Fruit fly (Drosophila melanogaster) whole organism, embryonic: ENCODE results near the gene Setx.

ENCODE experiments used
- Adf1 ChIP-seq: fragments of 200-800 bp; sonication (Bioruptor generic); IDR thresholded peaks from 2 replicates; pipeline ENCODE4 v1.3.6; 2022; ENCODE audit warnings: missing biosample characterization, missing genetic modification characterization
- C15 ChIP-seq: fragments of 200-800 bp; sonication (Bioruptor generic); IDR thresholded peaks from 3 replicates; pipeline ENCODE4 v1.3.6; 2022; ENCODE audit warnings: missing biosample characterization, missing genetic modification characterization
- CG10321 ChIP-seq: fragments of 200-800 bp; sonication (Bioruptor generic); IDR thresholded peaks from 2 replicates; pipeline ENCODE4 v1.3.6; 2022; ENCODE audit warnings: missing biosample characterization, missing genetic modification characterization
- CG13424 ChIP-seq: fragments of 200-800 bp; sonication (Bioruptor generic); optimal IDR thresholded peaks from 2 replicates; lab custom pipeline; 2019; ENCODE audit warnings: missing biosample characterization, mild to moderate bottlenecking, missing genetic modification characterization, moderate library complexity
- CG15011 ChIP-seq: fragments of 200-800 bp; sonication (Bioruptor generic); optimal IDR thresholded peaks from 3 replicates; lab custom pipeline; 2018; ENCODE audit warnings: missing biosample characterization, mild to moderate bottlenecking, missing genetic modification characterization
- CG15269 ChIP-seq: fragments of 200-800 bp; sonication (Bioruptor generic); optimal IDR thresholded peaks from 2 replicates; lab custom pipeline; 2018; ENCODE audit warnings: missing biosample characterization, mild to moderate bottlenecking, missing genetic modification characterization, moderate library complexity
- CG16813 ChIP-seq: fragments of 200-800 bp; sonication (Bioruptor generic); IDR thresholded peaks from 3 replicates; pipeline ENCODE4 v1.3.6; 2022; ENCODE audit warnings: missing biosample characterization, missing genetic modification characterization; ENCODE audit not compliant: partially characterized antibody
- CG17568 ChIP-seq: fragments of 200-800 bp; sonication (Bioruptor generic); optimal IDR thresholded peaks from 2 replicates; lab custom pipeline; 2018; ENCODE audit warnings: missing biosample characterization, mild to moderate bottlenecking, missing genetic modification characterization, moderate library complexity
- CG17802 ChIP-seq: fragments of 200-800 bp; sonication (Bioruptor generic); optimal IDR thresholded peaks from 2 replicates; lab custom pipeline; 2018; ENCODE audit warnings: missing biosample characterization, mild to moderate bottlenecking, missing genetic modification characterization, moderate library complexity
- CG18011 ChIP-seq: fragments of 200-800 bp; sonication (Bioruptor generic); optimal IDR thresholded peaks from 2 replicates; lab custom pipeline; 2017; ENCODE audit warnings: missing biosample characterization, missing genetic modification characterization, mild to moderate bottlenecking, moderate library complexity, missing genotype
- CG18476 ChIP-seq: fragments of 200-800 bp; sonication (Bioruptor generic); optimal IDR thresholded peaks from 2 replicates; lab custom pipeline; 2016; ENCODE audit warnings: missing biosample characterization, mild to moderate bottlenecking, missing genetic modification characterization
- CG18599 ChIP-seq: fragments of 200-800 bp; sonication (Bioruptor generic); optimal IDR thresholded peaks from 3 replicates; lab custom pipeline; 2017; ENCODE audit warnings: missing biosample characterization, missing genetic modification characterization, mild to moderate bottlenecking, moderate library complexity, missing genetic modification reagents
- CG2889 ChIP-seq: fragments of 200-800 bp; sonication (Bioruptor generic); IDR thresholded peaks from 3 replicates; pipeline ENCODE4 v1.3.6; 2022; ENCODE audit warnings: missing biosample characterization, missing genetic modification characterization
- CG33213 ChIP-seq: fragments of 200-800 bp; sonication (Bioruptor generic); optimal IDR thresholded peaks from 3 replicates; lab custom pipeline; 2016; ENCODE audit warnings: missing biosample characterization, missing genetic modification characterization
- CG33557 ChIP-seq: fragments of 200-800 bp; sonication (Bioruptor generic); optimal IDR thresholded peaks from 2 replicates; lab custom pipeline; 2019; ENCODE audit warnings: missing biosample characterization, mild to moderate bottlenecking, missing genetic modification characterization, moderate library complexity
- CG3726 ChIP-seq: fragments of 200-800 bp; sonication (Bioruptor generic); IDR thresholded peaks from 3 replicates; pipeline ENCODE4, ENCODE4 v1.3.6; 2022; ENCODE audit warnings: missing biosample characterization, missing genetic modification characterization
- CG3847 ChIP-seq: fragments of 200-800 bp; sonication (Bioruptor generic); IDR thresholded peaks from 2 replicates; pipeline ENCODE4 v1.3.6; 2022; ENCODE audit warnings: missing biosample characterization, missing genetic modification characterization
- CG4730 ChIP-seq: fragments of 200-800 bp; sonication (Bioruptor generic); IDR thresholded peaks from 2 replicates; pipeline ENCODE4 v1.3.6; 2022; ENCODE audit warnings: missing biosample characterization, missing genetic modification characterization
- CG5245 ChIP-seq: fragments of 200-800 bp; sonication (Bioruptor generic); optimal IDR thresholded peaks from 3 replicates; lab custom pipeline; 2016; ENCODE audit warnings: missing biosample characterization, missing genetic modification characterization
- CG6272 ChIP-seq: fragments of 200-800 bp; sonication (Bioruptor generic); IDR thresholded peaks from 2 replicates; pipeline ENCODE4 v1.3.6; 2022; ENCODE audit warnings: missing biosample characterization, missing genetic modification characterization
- CG7372 ChIP-seq: fragments of 200-800 bp; sonication (Bioruptor generic); IDR thresholded peaks from 2 replicates; pipeline ENCODE4 v1.3.6; 2022; ENCODE audit warnings: missing biosample characterization, missing genetic modification characterization
- CG7786 ChIP-seq: fragments of 200-800 bp; sonication (Bioruptor generic); optimal IDR thresholded peaks from 2 replicates; lab custom pipeline; 2016; ENCODE audit warnings: missing biosample characterization, missing genetic modification characterization
- CG8478 ChIP-seq: fragments of >200 bp; optimal IDR thresholded peaks from 2 replicates; lab custom pipeline; 2018
- D19A ChIP-seq: fragments of 200-800 bp; optimal IDR thresholded peaks from 3 replicates; lab custom pipeline; 2019; ENCODE audit warnings: missing biosample characterization, mild to moderate bottlenecking, missing genetic modification characterization, moderate library complexity
- Dp ChIP-seq: fragments of 200-800 bp; sonication (Bioruptor generic); optimal IDR thresholded peaks from 2 replicates; lab custom pipeline; 2018; ENCODE audit warnings: missing biosample characterization, mild to moderate bottlenecking, missing genetic modification characterization, moderate library complexity
- Fer3 ChIP-seq: fragments of 200-800 bp; sonication (Bioruptor generic); optimal IDR thresholded peaks from 2 replicates; lab custom pipeline; 2018; ENCODE audit warnings: missing biosample characterization, mild to moderate bottlenecking, missing genetic modification characterization, moderate library complexity
- HLHmδ ChIP-seq: fragments of 200-800 bp; sonication (Bioruptor generic); optimal IDR thresholded peaks from 2 replicates; lab custom pipeline; 2018; ENCODE audit warnings: missing biosample characterization, mild to moderate bottlenecking, missing genetic modification characterization, moderate library complexity
- Kr ChIP-seq: fragments of 200-800 bp; sonication (Bioruptor generic); optimal IDR thresholded peaks from 2 replicates; lab custom pipeline; 2017; ENCODE audit warnings: missing biosample characterization, mild to moderate bottlenecking, missing genetic modification characterization
- Meics ChIP-seq: fragments of 200-800 bp; sonication (Bioruptor generic); optimal IDR thresholded peaks from 2 replicates; lab custom pipeline; 2017; ENCODE audit warnings: missing biosample characterization, mild to moderate bottlenecking, missing genetic modification characterization
- Mes4 ChIP-seq: fragments of 200-800 bp; sonication (Bioruptor generic); optimal IDR thresholded peaks from 2 replicates; lab custom pipeline; 2016; ENCODE audit warnings: missing biosample characterization, missing genetic modification characterization
- Nf-YB ChIP-seq: fragments of 200-800 bp; sonication (Bioruptor generic); optimal IDR thresholded peaks from 3 replicates; lab custom pipeline; 2019; ENCODE audit warnings: missing biosample characterization, mild to moderate bottlenecking, missing genetic modification characterization, moderate library complexity
- Pdp1 ChIP-seq, 2 experiments: fragments of 200-800 bp; sonication (Bioruptor generic); optimal IDR thresholded peaks; 3 replicates each; lab custom pipeline; 2016; ENCODE audit warnings: missing biosample characterization in 2 of 2, missing genetic modification characterization in 2 of 2, mild to moderate bottlenecking in 1 of 2, moderate library complexity in 1 of 2
- Side ChIP-seq: fragments of 200-800 bp; sonication (Bioruptor generic); optimal IDR thresholded peaks from 2 replicates; lab custom pipeline; 2016; ENCODE audit warnings: missing biosample characterization, missing genetic modification characterization
- cad ChIP-seq: fragments of >200 bp; optimal IDR thresholded peaks from 2 replicates; lab custom pipeline; 2017; ENCODE audit warnings: missing biosample characterization, missing genetic modification characterization
- cato ChIP-seq: fragments of 200-800 bp; sonication (Bioruptor generic); optimal IDR thresholded peaks from 2 replicates; lab custom pipeline; 2016; ENCODE audit warnings: missing biosample characterization, missing genetic modification characterization, borderline replicate concordance
- crp ChIP-seq, 2 experiments: fragments of 200-800 bp; sonication (Bioruptor generic); optimal IDR thresholded peaks; 2 replicates in 1 of 2; 3 replicates in 1 of 2; lab custom pipeline; 2017; ENCODE audit warnings: missing biosample characterization in 2 of 2, missing genetic modification characterization in 2 of 2, mild to moderate bottlenecking in 1 of 2, moderate library complexity in 1 of 2
- ems ChIP-seq: fragments of 200-800 bp; sonication (Bioruptor generic); optimal IDR thresholded peaks from 3 replicates; lab custom pipeline; 2016; ENCODE audit warnings: missing biosample characterization, missing genetic modification characterization
- insv ChIP-seq, 2 experiments: fragments of 200-800 bp; sonication (Bioruptor generic); optimal IDR thresholded peaks; 3 replicates each; lab custom pipeline; 2016 to 2018; ENCODE audit warnings: missing biosample characterization in 2 of 2, missing genetic modification characterization in 2 of 2
- lilli ChIP-seq: fragments of 200-800 bp; sonication (Bioruptor generic); optimal IDR thresholded peaks from 3 replicates; lab custom pipeline; 2016; ENCODE audit warnings: missing biosample characterization, missing genetic modification characterization
- odd ChIP-seq: fragments of 200-800 bp; sonication (Bioruptor generic); optimal IDR thresholded peaks from 2 replicates; lab custom pipeline; 2017; ENCODE audit warnings: missing biosample characterization, mild to moderate bottlenecking, missing genetic modification characterization
- pan ChIP-seq, 4 experiments: fragments of >200 bp in 3 of 4; fragments of 200-800 bp in 1 of 4; sonication (Bioruptor generic) in 1 of 4; optimal IDR thresholded peaks in 3 of 4; IDR thresholded peaks in 1 of 4; 2 replicates each; pipeline versions ENCODE4 v1.3.6 to Lab custom; 2017 to 2022; ENCODE audit warnings: missing biosample characterization in 2 of 4, missing genetic modification characterization in 2 of 4, mixed read lengths in 1 of 4
- pb ChIP-seq: fragments of 200-800 bp; sonication (Bioruptor generic); optimal IDR thresholded peaks from 3 replicates; lab custom pipeline; 2016; ENCODE audit warnings: missing biosample characterization, missing genetic modification characterization
- pho ChIP-seq: fragments of 200-800 bp; sonication (Bioruptor generic); optimal IDR thresholded peaks from 2 replicates; lab custom pipeline; 2016; ENCODE audit warnings: missing biosample characterization, missing genetic modification characterization
- run ChIP-seq: fragments of 200-800 bp; sonication (Bioruptor generic); optimal IDR thresholded peaks from 3 replicates; lab custom pipeline; 2018; ENCODE audit warnings: missing biosample characterization, mild to moderate bottlenecking, missing genetic modification characterization
- slou ChIP-seq: fragments of 200-800 bp; sonication (Bioruptor generic); optimal IDR thresholded peaks from 3 replicates; lab custom pipeline; 2016; ENCODE audit warnings: missing biosample characterization, missing genetic modification characterization
- sob ChIP-seq: fragments of 200-800 bp; sonication (Bioruptor generic); IDR thresholded peaks from 2 replicates; pipeline ENCODE4 v1.3.6; 2022; ENCODE audit warnings: missing biosample characterization, missing genetic modification characterization
- usp ChIP-seq: fragments of >200 bp; optimal IDR thresholded peaks from 2 replicates; lab custom pipeline; 2017; ENCODE audit warnings: missing biosample characterization, missing genetic modification characterization
- vnd ChIP-seq: fragments of 200-800 bp; sonication (Bioruptor generic); IDR thresholded peaks from 3 replicates; pipeline ENCODE4 v1.3.6; 2022; ENCODE audit warnings: missing biosample characterization, missing genetic modification characterization; ENCODE audit not compliant: partially characterized antibody
- yki ChIP-seq: fragments of >200 bp; optimal IDR thresholded peaks from 3 replicates; lab custom pipeline; 2018

Setx gene

DNA sequence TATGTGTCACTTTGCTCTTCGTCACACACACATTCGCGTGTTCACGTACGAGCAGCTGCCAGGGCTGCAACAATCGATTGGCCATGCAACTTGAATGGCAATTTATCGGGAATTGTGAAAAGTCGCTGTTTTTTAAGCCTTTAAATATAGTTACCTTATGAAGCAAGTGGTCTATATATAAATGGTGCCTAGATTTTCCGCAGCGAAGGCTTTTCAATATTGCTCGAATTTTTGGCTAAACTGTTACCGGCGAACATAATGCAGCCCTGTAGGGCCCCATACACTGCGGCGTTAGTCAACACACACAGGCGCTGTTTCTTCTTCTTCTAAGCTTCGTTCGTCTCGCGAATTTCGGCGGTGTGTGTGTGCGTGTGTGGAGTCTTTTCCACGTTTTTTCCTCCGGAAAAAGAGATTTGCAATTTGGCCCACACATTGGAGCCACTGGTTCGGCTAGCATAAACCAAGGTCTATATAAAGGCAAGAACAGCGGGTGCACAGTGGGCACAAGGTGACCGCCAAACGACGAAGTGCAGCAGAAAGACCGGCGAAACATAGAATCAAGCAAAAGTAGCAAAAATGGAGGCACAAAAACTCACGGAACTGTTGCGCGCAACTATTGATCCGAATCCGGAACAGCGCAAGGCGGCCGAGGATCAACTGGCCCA, 21.3 kb downstream of the Setx start, which contains the start of the genes Arp3 and msk (continued):
- TF ChIP-seq CG6272 (GFP tag; lab: Robert Waterston, UW) (0 out of 2 replicates have a peak, but pooled peaks have one; percentile 54), CG18599 (GFP tag; lab: Kevin White, UChicago) (no peak), Dp (GFP tag; lab: Kevin White, UChicago) (peak; percentile 58), sob (peak; percentile 81), crp (GFP tag; optimal IDR thresholded peaks at IDR 0.05; lab: Kevin White, UChicago) (peak in 1 of 2 experiments; percentile 74), CG17568 (no peak), cad (GFP tag; lab: Kevin White, UChicago) (no peak), CG15011 (GFP tag; lab: Kevin White, UChicago) (no peak), cato (peak; percentile 40), CG16813 (peak; percentile 44), usp (GFP tag; lab: Kevin White, UChicago) (no peak), Fer3 (peak; percentile 74), vnd (no peak), Meics (peak; percentile 74), yki (lab: Kevin White, UChicago) (peak; percentile 76), CG2889 (peak; percentile 54; the same call in 2 of the 3 replicates), pb (GFP tag; lab: Kevin White, UChicago) (peak; percentile 80), HLHmδ (GFP tag; lab: Kevin White, UChicago) (no peak), CG33557 (peak; percentile 56), Nf-YB (GFP tag; lab: Kevin White, UChicago) (peak; percentile 49), run (no peak), CG15269 (tag; lab: Kevin White, UChicago) (no peak), CG3726 (GFP tag; lab: Robert Waterston, UW) (no peak), CG17802 (tag; lab: Kevin White, UChicago) (peak; percentile 49), Adf1 (GFP tag; lab: Robert Waterston, UW) (peak; percentile 48), slou (GFP tag; lab: Kevin White, UChicago) (peak; percentile 66), CG10321 (GFP tag; lab: Robert Waterston, UW) (no peak), odd (GFP tag; lab: Kevin White, UChicago) (no peak), ems (GFP tag; lab: Kevin White, UChicago) (peak; percentile 76), CG5245 (peak; percentile 78), Side (GFP tag; lab: Kevin White, UChicago) (peak; percentile 90), pho (GFP tag; lab: Kevin White, UChicago) (peak; percentile 92), Kr (no peak), insv (GFP tag; optimal IDR thresholded peaks at IDR 0.05; lab: Kevin White, UChicago) (peak in 1 of 2 experiments; percentile 57), CG7786 (GFP tag; lab: Kevin White, UChicago) (peak; percentile 91), Mes4 (GFP tag; lab: Kevin White, UChicago) (peak; percentile 76), CG33213 (GFP tag; lab: Kevin White, UChicago) (peak; percentile 85), CG4730 (0 out of 2 replicates have a peak, but pooled peaks have one; percentile 37), CG13424 (tag; lab: Kevin White, UChicago) (peak; percentile 77), CG3847 (GFP tag; lab: Robert Waterston, UW) (peak; percentile 90), CG7372 (peak; percentile 52), D19A (tag; lab: Kevin White, UChicago) (no peak), CG8478 (lab: Kevin White, UChicago) (peak; percentile 60), pan (optimal IDR thresholded peaks at IDR 0.05; lab: Kevin White, UChicago) (no peak), pan (GFP tag; optimal IDR thresholded peaks at IDR 0.05 in 1 of 2, IDR thresholded peaks at IDR 0.05 in 1 of 2) (peak in 1 of 2 experiments; percentile 54), CG18476 (GFP tag; lab: Kevin White, UChicago) (peak; percentile 72), lilli (GFP tag; lab: Kevin White, UChicago) (peak; percentile 94), CG18011 (GFP tag; lab: Kevin White, UChicago) (peak; percentile 43), Pdp1 (GFP tag; optimal IDR thresholded peaks at IDR 0.05; lab: Kevin White, UChicago) (peak; percentile 86 to 91), C15 (GFP tag; lab: Robert Waterston, UW) (no peak)
